Fruit fly (Drosophila melanogaster): Measurements from ENCODE around the gene CG6726.

CG6726 gene

DNA sequence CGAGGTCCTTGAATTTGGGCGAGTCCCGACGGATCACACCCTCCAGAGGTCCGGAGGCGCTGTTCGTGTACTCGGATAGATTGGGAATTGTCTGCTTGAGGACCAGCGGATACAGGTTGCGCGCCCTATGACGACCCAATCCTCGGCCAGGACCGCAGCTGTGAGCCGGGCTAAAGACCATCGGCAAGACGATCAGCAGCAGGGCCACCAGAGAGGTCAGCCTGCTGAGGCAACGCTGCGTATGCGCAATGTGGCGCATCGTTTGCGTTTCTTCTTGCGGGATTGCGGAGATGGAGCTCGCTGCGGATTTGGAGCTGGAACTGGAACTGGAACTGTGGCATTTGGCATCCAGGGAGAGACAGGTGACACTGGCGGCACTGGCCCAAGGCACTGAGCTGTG is 49.6 kb downstream of the CG6726 start:
- TF ChIP-seq dsf (GFP tag; optimal IDR thresholded peaks at IDR 0.05; ENCODE audit: borderline replicate concordance) (no peak), fru (GFP tag; optimal IDR thresholded peaks at IDR 0.05) (no peak), ey (GFP tag; optimal IDR thresholded peaks at IDR 0.05) (no peak)

DNA sequence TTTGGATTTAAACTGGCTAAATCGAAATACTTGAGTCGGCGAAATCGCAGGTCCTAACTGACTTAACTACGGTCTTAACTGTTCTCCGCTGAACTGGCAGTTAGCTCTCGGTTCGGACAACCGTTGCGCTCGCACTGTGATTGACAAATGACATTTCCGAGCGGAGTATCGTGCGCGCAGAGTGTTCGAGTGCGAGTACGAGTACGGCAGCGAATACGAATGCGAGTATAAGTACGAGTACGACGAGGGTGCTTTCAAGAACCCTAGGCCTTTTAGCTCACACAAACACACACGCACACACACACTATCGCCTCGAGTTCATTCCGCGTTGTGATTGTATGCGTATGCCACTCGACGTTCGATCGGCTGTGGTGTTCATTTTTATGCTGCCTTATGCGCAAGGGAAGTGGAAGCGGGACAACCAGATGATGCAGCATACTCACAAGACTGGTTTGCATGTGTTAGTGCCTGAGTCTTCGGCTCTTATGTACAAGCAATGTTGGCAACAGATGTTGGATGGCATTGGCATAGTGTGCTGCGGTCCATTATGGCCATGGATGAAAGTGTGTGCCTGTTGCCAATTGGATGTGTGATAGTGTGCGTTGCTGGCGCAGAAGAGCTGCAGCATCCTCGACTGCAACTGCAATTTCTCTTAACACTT is 50.3 kb downstream of the CG6726 start, which contains the start of gene hh:
TSS of gene hh (minus strand) at position 229 of the 661 bp plus-strand sequence.
- TF ChIP-seq dmrt93B (GFP tag; optimal IDR thresholded peaks at IDR 0.05): no peak
- TF ChIP-seq rgr (GFP tag; optimal IDR thresholded peaks at IDR 0.05): no peak
- TF ChIP-seq dsf (GFP tag; optimal IDR thresholded peaks at IDR 0.05; ENCODE audit: borderline replicate concordance): no peak
- no peak for TF ChIP-seq lola (GFP tag; optimal IDR thresholded peaks at IDR 0.05)
- TF ChIP-seq jim (GFP tag; optimal IDR thresholded peaks at IDR 0.05): no peak
- no peak for TF ChIP-seq brk (GFP tag; optimal IDR thresholded peaks at IDR 0.05)
- TF ChIP-seq tai (GFP tag; optimal IDR thresholded peaks at IDR 0.05): no peak
- peak; percentile 59 for TF ChIP-seq Hr83 (GFP tag; optimal IDR thresholded peaks at IDR 0.05; ENCODE audit: poor library complexity, severe bottlenecking)
- TF ChIP-seq pan (optimal IDR thresholded peaks at IDR 0.05): no peak
- peak in 1 of 2 experiments; percentile 15 for TF ChIP-seq dl (GFP tag; optimal IDR thresholded peaks at IDR 0.05; ENCODE audit: insufficient read depth in 1 of 2, partially characterized antibody in 2 of 2)
- no peak for TF ChIP-seq CrebA (GFP tag; optimal IDR thresholded peaks at IDR 0.05; ENCODE audit: borderline replicate concordance)
- no peak for TF ChIP-seq sv (GFP tag; optimal IDR thresholded peaks at IDR 0.05)
- TF ChIP-seq fru (GFP tag; optimal IDR thresholded peaks at IDR 0.05): peak; percentile 11
- no peak for TF ChIP-seq sage (GFP tag; optimal IDR thresholded peaks at IDR 0.05)
- TF ChIP-seq Myc (optimal IDR thresholded peaks at IDR 0.05): no peak
- no peak for TF ChIP-seq foxo (GFP tag; optimal IDR thresholded peaks at IDR 0.05)
- TF ChIP-seq Sp1 (GFP tag; optimal IDR thresholded peaks at IDR 0.05): no peak
- peak; percentile 63 for TF ChIP-seq Vsx2 (GFP tag; optimal IDR thresholded peaks at IDR 0.05; ENCODE audit: partially characterized antibody)
- TF ChIP-seq Rel (GFP tag; optimal IDR thresholded peaks at IDR 0.05): no peak
- no peak for TF ChIP-seq Rel (tag; optimal IDR thresholded peaks at IDR 0.05)
- no peak for TF ChIP-seq OdsH (GFP tag; optimal IDR thresholded peaks at IDR 0.05)
- peak; percentile 23 for TF ChIP-seq psq (GFP tag; optimal IDR thresholded peaks at IDR 0.05)
- TF ChIP-seq HLH106 (tag; optimal IDR thresholded peaks at IDR 0.05): no peak
- no peak for TF ChIP-seq Abd-B (GFP tag; optimal IDR thresholded peaks at IDR 0.05)
- no peak for TF ChIP-seq ey (GFP tag; optimal IDR thresholded peaks at IDR 0.05)
- TF ChIP-seq N (GFP tag; optimal IDR thresholded peaks at IDR 0.05): peak; percentile 50
- TF ChIP-seq br (GFP tag; optimal IDR thresholded peaks at IDR 0.05): no peak
- no peak for TF ChIP-seq GATAd (GFP tag; optimal IDR thresholded peaks at IDR 0.05)
- TF ChIP-seq CG9705 (GFP tag; optimal IDR thresholded peaks at IDR 0.05): no peak
- no peak for TF ChIP-seq Mio (GFP tag; optimal IDR thresholded peaks at IDR 0.05)
- no peak for TF ChIP-seq Dfd (GFP tag; optimal IDR thresholded peaks at IDR 0.05)
- no peak for TF ChIP-seq usp (GFP tag; optimal IDR thresholded peaks at IDR 0.05)
- TF ChIP-seq CG32264 (GFP tag; optimal IDR thresholded peaks at IDR 0.05): no peak
- TF ChIP-seq h (GFP tag; optimal IDR thresholded peaks at IDR 0.05): peak; percentile 20
- no peak for TF ChIP-seq woc (GFP tag; optimal IDR thresholded peaks at IDR 0.05)
- TF ChIP-seq Jra (GFP tag; optimal IDR thresholded peaks at IDR 0.05): peak; percentile 3
- TF ChIP-seq Dif (GFP tag; optimal IDR thresholded peaks at IDR 0.05; ENCODE audit: partially characterized antibody): peak; percentile 21
- TF ChIP-seq Hnf4 (GFP tag; optimal IDR thresholded peaks at IDR 0.05): no peak

- TF ChIP-seq brk (GFP tag; optimal IDR thresholded peaks at IDR 0.05): no peak
- TF ChIP-seq HLH106 (tag; optimal IDR thresholded peaks at IDR 0.05): no peak
- no peak for TF ChIP-seq Mio (GFP tag; optimal IDR thresholded peaks at IDR 0.05)
- TF ChIP-seq jim (GFP tag; optimal IDR thresholded peaks at IDR 0.05): no peak
- no peak for TF ChIP-seq CG9705 (GFP tag; optimal IDR thresholded peaks at IDR 0.05)
- TF ChIP-seq ey (GFP tag; optimal IDR thresholded peaks at IDR 0.05): no peak
- no peak for TF ChIP-seq Dif (GFP tag; optimal IDR thresholded peaks at IDR 0.05; ENCODE audit: partially characterized antibody)
- TF ChIP-seq Abd-B (GFP tag; optimal IDR thresholded peaks at IDR 0.05): no peak
- no peak for TF ChIP-seq Hr78 (GFP tag; optimal IDR thresholded peaks at IDR 0.05)
- no peak for TF ChIP-seq lola (GFP tag; optimal IDR thresholded peaks at IDR 0.05)
- TF ChIP-seq rgr (GFP tag; optimal IDR thresholded peaks at IDR 0.05): no peak
- no peak for TF ChIP-seq Jra (GFP tag; optimal IDR thresholded peaks at IDR 0.05)
- TF ChIP-seq Rel (GFP tag; optimal IDR thresholded peaks at IDR 0.05): no peak
- no peak for TF ChIP-seq Rel (tag; optimal IDR thresholded peaks at IDR 0.05)
- no peak for TF ChIP-seq sv (GFP tag; optimal IDR thresholded peaks at IDR 0.05)
- TF ChIP-seq Dfd (GFP tag; optimal IDR thresholded peaks at IDR 0.05): no peak
- TF ChIP-seq CG32264 (GFP tag; optimal IDR thresholded peaks at IDR 0.05): no peak
- TF ChIP-seq pan (optimal IDR thresholded peaks at IDR 0.05): no peak
- no peak for TF ChIP-seq Hr83 (GFP tag; optimal IDR thresholded peaks at IDR 0.05; ENCODE audit: poor library complexity, severe bottlenecking)
- no peak for TF ChIP-seq CrebA (GFP tag; optimal IDR thresholded peaks at IDR 0.05; ENCODE audit: borderline replicate concordance)
Measured at dm6 chr3R:23143440-23143839, 51.9 kb downstream of the CG6726 start.

All from whole organism, wandering third instar larva.